Worm (Caenorhabditis elegans) whole organism, early embryonic: ENCODE data around the gene spp-5.

Experiments used
- B0310.2 ChIP-seq: sonication (generic microtip); optimal IDR thresholded peaks from 2 replicates; lab custom pipeline; 2016; ENCODE audit warnings: mild to moderate bottlenecking, missing genetic modification characterization, missing compliant biosample characterization
- F13C5.2 ChIP-seq: sonication (generic microtip); optimal IDR thresholded peaks from 2 replicates; lab custom pipeline; 2017; ENCODE audit warnings: mild to moderate bottlenecking, missing genetic modification characterization, inconsistent platforms, missing compliant biosample characterization
- aly-1 ChIP-seq: sonication (generic microtip); optimal IDR thresholded peaks from 2 replicates; lab custom pipeline; 2016; ENCODE audit warnings: missing genetic modification characterization, missing compliant biosample characterization
- ama-1 ChIP-seq: fragments of 150-350 bp; optimal IDR thresholded peaks from 2 replicates; lab custom pipeline; 2014
- ceh-13 ChIP-seq: fragments of 200-800 bp; sonication (Bioruptor generic); optimal IDR thresholded peaks from 2 replicates; lab custom pipeline; 2018; ENCODE audit warnings: mild to moderate bottlenecking, missing genetic modification characterization, missing compliant biosample characterization
- ceh-36 ChIP-seq: sonication (generic microtip); optimal IDR thresholded peaks from 2 replicates; lab custom pipeline; 2016; ENCODE audit warnings: missing genetic modification characterization, inconsistent platforms, missing compliant biosample characterization
- ets-7 ChIP-seq: sonication (generic microtip); optimal IDR thresholded peaks from 2 replicates; lab custom pipeline; 2016; ENCODE audit warnings: missing genotype, missing genetic modification characterization, missing compliant biosample characterization
- flt-1 ChIP-seq: fragments of 200-800 bp; sonication (Bioruptor generic); IDR thresholded peaks from 2 replicates; pipeline ENCODE4 v1.3.6; 2022; ENCODE audit warnings: missing genetic modification characterization, missing compliant biosample characterization
- hmbx-1 ChIP-seq: sonication (generic microtip); optimal IDR thresholded peaks from 2 replicates; lab custom pipeline; 2016; ENCODE audit warnings: mild to moderate bottlenecking, missing genetic modification characterization, missing compliant biosample characterization
- hmg-4 ChIP-seq: fragments of 200-800 bp; sonication (Bioruptor generic); optimal IDR thresholded peaks from 2 replicates; lab custom pipeline; 2018; ENCODE audit warnings: mild to moderate bottlenecking, missing genetic modification characterization, missing compliant biosample characterization
- hnd-1 ChIP-seq: sonication (generic microtip); optimal IDR thresholded peaks from 2 replicates; lab custom pipeline; 2016; ENCODE audit warnings: missing genetic modification characterization, missing compliant biosample characterization
- pes-1 ChIP-seq: fragments of 200-800 bp; sonication (Bioruptor generic); IDR thresholded peaks from 2 replicates; pipeline ENCODE4 v1.3.6; 2022; ENCODE audit warnings: missing genetic modification reagents, missing genetic modification characterization, missing compliant biosample characterization
- scrt-1 ChIP-seq: fragments of 200-800 bp; sonication (Bioruptor generic); IDR thresholded peaks from 2 replicates; pipeline ENCODE4 v1.3.6; 2022; ENCODE audit warnings: missing genetic modification characterization, missing compliant biosample characterization
- sea-1 ChIP-seq: fragments of 200-800 bp; sonication (Bioruptor generic); conservative IDR thresholded peaks from 2 replicates; pipeline ENCODE4 v1.3.6; 2022; ENCODE audit warnings: missing genetic modification characterization, missing compliant biosample characterization
- tbx-11 ChIP-seq: fragments of 200-800 bp; sonication (Bioruptor generic); IDR thresholded peaks from 2 replicates; pipeline ENCODE4 v1.3.6; 2022; ENCODE audit warnings: missing genetic modification characterization, missing compliant biosample characterization
- tbx-37 ChIP-seq: fragments of 200-800 bp; sonication (Bioruptor generic); conservative IDR thresholded peaks from 2 replicates; pipeline ENCODE4 v1.3.6; 2022; ENCODE audit warnings: missing genetic modification reagents, missing genetic modification characterization, missing compliant biosample characterization
- tra-4 ChIP-seq: sonication (generic microtip); optimal IDR thresholded peaks from 2 replicates; lab custom pipeline; 2017; ENCODE audit warnings: missing genetic modification characterization, missing compliant biosample characterization

spp-5 gene

DNA sequence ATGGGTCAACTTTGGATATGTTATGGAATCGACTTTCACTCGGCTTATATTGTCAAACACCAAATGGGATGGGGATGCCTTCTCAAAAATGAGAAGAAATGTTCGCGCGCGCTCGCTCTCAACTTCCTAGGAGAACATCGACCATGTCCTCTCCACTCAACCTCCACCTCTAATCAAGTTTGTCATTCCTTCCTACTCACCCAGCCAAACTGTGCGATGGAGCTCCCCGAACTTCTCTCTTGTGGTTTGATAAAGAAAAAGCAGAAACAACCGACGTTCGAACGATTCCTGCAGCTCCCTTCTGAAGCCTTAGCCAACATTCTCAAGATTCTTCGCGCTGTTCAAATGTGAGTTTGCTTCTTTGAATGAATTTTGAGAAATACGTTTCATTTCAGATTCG, 6.9 kb downstream of the spp-5 start:
- TF ChIP-seq hmbx-1 (no peak), B0310.2 (tag; lab: Kevin White, UChicago) (no peak), ceh-13 (GFP tag; lab: Kevin White, UChicago) (no peak)

DNA sequence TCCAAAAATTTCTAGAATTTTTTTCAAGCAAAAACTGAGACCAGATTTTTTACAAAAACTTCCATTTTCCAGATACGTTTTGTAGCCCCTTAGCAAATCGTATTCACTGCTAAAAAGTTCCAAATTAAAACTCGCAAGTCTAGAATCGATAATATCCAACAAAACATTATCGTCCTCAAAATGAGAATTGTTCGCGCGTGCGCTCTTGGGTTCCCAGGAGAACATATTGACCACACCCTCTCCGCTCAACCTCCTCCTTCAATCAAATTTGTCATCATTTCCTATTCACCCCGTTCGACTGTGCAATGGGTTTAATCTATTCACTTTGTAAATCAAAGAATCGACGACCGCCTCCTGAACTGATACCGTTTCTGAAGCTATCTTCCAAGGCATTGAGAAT, 8.3 kb downstream of the spp-5 start:
- TF ChIP-seq tra-4 (tag; lab: Kevin White, UChicago) (no peak), tbx-11 (GFP tag; lab: Robert Waterston, UW) (no peak), ceh-13 (GFP tag; lab: Kevin White, UChicago) (no peak), scrt-1 (GFP tag; lab: Robert Waterston, UW) (no peak), ama-1 (lab: Kevin White, UChicago) (no peak), tbx-37 (GFP tag; lab: Robert Waterston, UW) (no peak), pes-1 (no peak), hmg-4 (GFP tag; lab: Kevin White, UChicago) (no peak), hmbx-1 (no peak)

ce11 chrX:7309775-7310174, 10.4 kb downstream of the spp-5 start, which contains the start of the genes his-38 and his-40:
his-38 (minus strand) TSS chrX:7309875.
his-40 (plus strand) TSS chrX:7310110.
- TF ChIP-seq hnd-1 (tag; lab: Kevin White, UChicago) (no peak), scrt-1 (GFP tag; lab: Robert Waterston, UW) (peak; percentile 8; the same call in 1 of the 2 replicates)

ce11 chrX:7306434-7306833, 13.7 kb downstream of the spp-5 start:
- TF ChIP-seq hmg-4 (GFP tag; lab: Kevin White, UChicago) (peak; percentile 13), tbx-37 (GFP tag; lab: Robert Waterston, UW) (no peak), hmbx-1 (no peak), F13C5.2 (tag; lab: Kevin White, UChicago) (peak; percentile 8)

DNA sequence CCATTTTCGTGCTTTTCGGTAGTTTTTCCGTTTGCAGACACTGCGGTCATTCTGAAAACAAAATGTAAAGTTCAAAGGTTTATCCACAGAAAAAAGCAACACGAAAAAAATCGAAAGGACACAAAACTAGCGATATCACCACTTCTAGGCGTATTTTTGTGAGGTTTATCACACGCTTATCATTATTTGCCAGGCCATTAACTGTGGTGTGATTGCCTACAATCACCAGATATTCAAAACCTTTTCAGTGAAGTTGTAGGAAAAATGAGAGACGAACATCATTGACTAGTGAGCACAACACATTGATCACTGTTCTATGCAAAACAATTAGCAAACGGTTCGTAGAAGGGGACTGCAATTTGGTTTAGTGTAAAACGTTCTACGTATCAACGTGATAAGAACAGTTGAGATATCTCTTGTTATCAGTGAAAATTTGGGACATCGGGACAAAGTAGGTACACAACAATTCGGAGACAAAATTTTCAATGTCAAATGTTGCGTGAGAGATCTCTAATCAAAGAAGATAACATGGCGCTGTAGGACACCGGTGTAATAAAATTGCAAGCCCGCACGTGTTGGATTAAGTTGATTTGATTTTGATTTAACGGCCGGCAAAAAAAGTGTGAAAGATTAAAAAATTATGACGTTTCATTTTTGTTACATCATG, 14.5 kb downstream of the spp-5 start, which contains the start of gene sur-5:
Gene sur-5, minus strand, starts transcription at position 51 of the 667 bp plus-strand sequence.
- no peak for TF ChIP-seq scrt-1 (GFP tag; lab: Robert Waterston, UW)
- no peak for TF ChIP-seq hmbx-1
- no peak for TF ChIP-seq F13C5.2 (tag; lab: Kevin White, UChicago)
- TF ChIP-seq B0310.2 (tag; lab: Kevin White, UChicago) = no peak
- no peak for TF ChIP-seq sea-1 (GFP tag; lab: Robert Waterston, UW)
- no peak for TF ChIP-seq ceh-36 (tag; lab: Kevin White, UChicago)
- no peak for TF ChIP-seq hnd-1 (tag; lab: Kevin White, UChicago)
- TF ChIP-seq tbx-37 (GFP tag; lab: Robert Waterston, UW) = no peak
- no peak for TF ChIP-seq hmg-4 (GFP tag; lab: Kevin White, UChicago)
- TF ChIP-seq tbx-11 (GFP tag; lab: Robert Waterston, UW) = no peak
- no peak for TF ChIP-seq flt-1
- no peak for TF ChIP-seq ets-7 (tag; lab: Kevin White, UChicago)
- no peak for TF ChIP-seq pes-1
- no peak for TF ChIP-seq ama-1 (lab: Kevin White, UChicago)
- TF ChIP-seq aly-1 (tag; lab: Kevin White, UChicago) = no peak
- TF ChIP-seq tra-4 (tag; lab: Kevin White, UChicago) = no peak
- TF ChIP-seq ceh-13 (GFP tag; lab: Kevin White, UChicago) = no peak

ce11 chrX:7303115-7303514, 17.0 kb downstream of the spp-5 start:
- TF ChIP-seq ceh-13 (GFP tag; lab: Kevin White, UChicago) = no peak
- TF ChIP-seq B0310.2 (tag; lab: Kevin White, UChicago) = no peak
- TF ChIP-seq ets-7 (tag; lab: Kevin White, UChicago) = no peak
- TF ChIP-seq pes-1 = no peak
- TF ChIP-seq ceh-36 (tag; lab: Kevin White, UChicago) = no peak
- no peak for TF ChIP-seq hmg-4 (GFP tag; lab: Kevin White, UChicago)
- no peak for TF ChIP-seq aly-1 (tag; lab: Kevin White, UChicago)
- TF ChIP-seq F13C5.2 (tag; lab: Kevin White, UChicago) = no peak
- no peak for TF ChIP-seq tbx-11 (GFP tag; lab: Robert Waterston, UW)
- TF ChIP-seq tbx-37 (GFP tag; lab: Robert Waterston, UW) = no peak
- no peak for TF ChIP-seq ama-1 (lab: Kevin White, UChicago)

DNA sequence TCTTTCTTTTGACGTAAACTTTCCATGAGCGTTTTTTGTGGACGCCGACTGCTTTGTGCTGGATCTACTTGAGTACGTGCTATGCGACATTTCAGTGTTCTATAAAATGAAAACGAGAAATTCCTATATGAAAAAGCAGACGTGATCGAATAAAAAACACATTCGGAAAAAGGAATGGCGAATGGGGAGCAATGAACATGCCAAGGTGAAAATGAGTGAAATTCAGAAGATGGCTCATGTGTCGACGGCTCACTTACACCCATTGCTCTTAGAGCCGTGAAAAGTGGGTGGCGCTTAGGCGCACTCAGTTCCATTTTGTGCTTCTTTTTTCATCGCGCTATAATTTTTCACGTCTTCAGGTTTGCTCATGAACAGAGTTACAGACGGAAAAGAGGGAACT, 21.5 kb downstream of the spp-5 start, which contains the start of gene K03A1.4:
Gene K03A1.4, minus strand, starts transcription at position 101 of the 400 bp plus-strand sequence.
- TF ChIP-seq tra-4 (tag; lab: Kevin White, UChicago) (no peak), B0310.2 (tag; lab: Kevin White, UChicago) (no peak), pes-1 (no peak), ama-1 (lab: Kevin White, UChicago) (no peak), hmg-4 (GFP tag; lab: Kevin White, UChicago) (no peak), hmbx-1 (no peak), F13C5.2 (tag; lab: Kevin White, UChicago) (no peak), flt-1 (no peak), ceh-36 (tag; lab: Kevin White, UChicago) (no peak), tbx-11 (GFP tag; lab: Robert Waterston, UW) (no peak), sea-1 (GFP tag; lab: Robert Waterston, UW) (no peak), aly-1 (tag; lab: Kevin White, UChicago) (no peak), hnd-1 (tag; lab: Kevin White, UChicago) (no peak), ets-7 (tag; lab: Kevin White, UChicago) (no peak), scrt-1 (GFP tag; lab: Robert Waterston, UW) (no peak)

DNA sequence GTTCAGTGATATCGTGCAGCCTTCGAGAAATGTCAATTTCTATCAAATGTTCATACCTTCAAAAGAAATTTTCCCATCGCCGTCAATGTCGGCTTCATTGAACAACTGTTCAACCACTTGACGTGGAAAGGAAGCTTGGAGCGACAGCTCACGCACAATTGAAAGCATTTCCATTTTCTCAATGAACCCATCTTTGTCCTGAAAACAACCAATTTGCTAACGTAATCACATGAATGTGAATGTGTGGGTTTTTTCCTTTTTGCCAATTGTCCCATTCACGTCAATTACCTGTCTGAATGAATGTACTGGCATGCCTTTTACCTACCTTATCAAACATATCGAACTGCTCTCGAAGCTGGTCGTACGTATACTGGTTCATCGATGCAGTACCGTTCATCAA, 23.8 kb downstream of the spp-5 start:
- TF ChIP-seq ceh-13 (GFP tag; lab: Kevin White, UChicago) (no peak), hnd-1 (tag; lab: Kevin White, UChicago) (no peak), aly-1 (tag; lab: Kevin White, UChicago) (no peak), ets-7 (tag; lab: Kevin White, UChicago) (no peak), ceh-36 (tag; lab: Kevin White, UChicago) (no peak), flt-1 (no peak), scrt-1 (GFP tag; lab: Robert Waterston, UW) (no peak), F13C5.2 (tag; lab: Kevin White, UChicago) (no peak), tra-4 (tag; lab: Kevin White, UChicago) (no peak), hmg-4 (GFP tag; lab: Kevin White, UChicago) (no peak), pes-1 (no peak), B0310.2 (tag; lab: Kevin White, UChicago) (no peak), ama-1 (lab: Kevin White, UChicago) (no peak), sea-1 (GFP tag; lab: Robert Waterston, UW) (no peak), tbx-11 (GFP tag; lab: Robert Waterston, UW) (no peak), tbx-37 (GFP tag; lab: Robert Waterston, UW) (no peak), hmbx-1 (no peak)
